Fruit fly (Drosophila melanogaster): ENCODE data around the gene CG31637.

DNA sequence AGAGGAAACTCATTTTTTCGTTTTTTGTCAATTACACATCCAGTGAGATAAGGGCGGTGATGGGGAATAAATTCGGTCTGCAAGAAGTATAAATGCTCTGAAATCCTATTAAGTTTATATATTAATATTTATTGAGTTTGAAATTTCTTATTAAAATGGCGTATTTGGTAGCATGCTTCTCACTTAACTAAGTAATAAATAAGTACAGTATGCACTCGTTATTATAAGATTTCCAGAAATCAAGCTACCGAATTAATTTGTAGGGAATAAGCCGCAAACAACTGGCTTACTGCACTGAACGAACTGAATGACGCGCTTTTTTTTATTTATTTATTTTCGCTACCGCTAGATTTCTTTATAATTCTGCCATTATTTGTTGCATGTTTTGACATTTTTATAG, 53.0 kb downstream of the CG31637 start:
- TF ChIP-seq cnc (optimal IDR thresholded peaks at IDR 0.05) (no peak), kay (GFP tag; ENCODE audit: borderline replicate concordance) (no peak), CG1620 (GFP tag; optimal IDR thresholded peaks at IDR 0.05) (no peak)
